Fruit fly (Drosophila melanogaster) whole organism, embryonic: ENCODE results near the gene CG11454.

Experiments
- Bgb ChIP-seq: fragments of 200-800 bp; sonication (Bioruptor generic); IDR thresholded peaks from 2 replicates; pipeline ENCODE4 v1.3.6; 2022; ENCODE audit warnings: missing biosample characterization, missing genetic modification characterization; ENCODE audit not compliant: partially characterized antibody
- Bteb2 ChIP-seq: fragments of 200-800 bp; sonication (Bioruptor generic); optimal IDR thresholded peaks from 2 replicates; lab custom pipeline; 2016; ENCODE audit warnings: missing biosample characterization, missing genetic modification characterization
- CG11456 ChIP-seq: fragments of 200-800 bp; sonication (Bioruptor generic); IDR thresholded peaks from 3 replicates; pipeline ENCODE4 v1.3.6; 2022; ENCODE audit warnings: missing biosample characterization, missing genetic modification characterization
- CG12104 ChIP-seq: fragments of 200-800 bp; sonication (Bioruptor generic); optimal IDR thresholded peaks from 3 replicates; lab custom pipeline; 2016; ENCODE audit warnings: missing biosample characterization, missing genetic modification characterization
- CG14667 ChIP-seq: fragments of 200-800 bp; sonication (Bioruptor generic); IDR thresholded peaks from 2 replicates; pipeline ENCODE4 v1.3.6; 2022; ENCODE audit warnings: missing biosample characterization, missing genetic modification characterization
- CG15073 ChIP-seq: fragments of 200-800 bp; sonication (Bioruptor generic); optimal IDR thresholded peaks from 2 replicates; lab custom pipeline; 2016; ENCODE audit warnings: missing biosample characterization, missing genetic modification characterization
- CG15514 ChIP-seq: fragments of 200-800 bp; sonication (Bioruptor generic); optimal IDR thresholded peaks from 3 replicates; lab custom pipeline; 2017; ENCODE audit warnings: missing biosample characterization, missing genetic modification characterization, mild to moderate bottlenecking, moderate library complexity, missing genetic modification reagents
- CG16815 ChIP-seq: fragments of 200-800 bp; sonication (Bioruptor generic); optimal IDR thresholded peaks from 3 replicates; lab custom pipeline; 2017; ENCODE audit warnings: missing biosample characterization, mild to moderate bottlenecking, missing genetic modification characterization
- CG18011 ChIP-seq: fragments of 200-800 bp; sonication (Bioruptor generic); optimal IDR thresholded peaks from 2 replicates; lab custom pipeline; 2017; ENCODE audit warnings: missing biosample characterization, missing genetic modification characterization, mild to moderate bottlenecking, moderate library complexity, missing genotype
- CG1832 ChIP-seq: fragments of 200-800 bp; sonication (Bioruptor generic); optimal IDR thresholded peaks from 2 replicates; lab custom pipeline; 2017; ENCODE audit warnings: missing biosample characterization, mild to moderate bottlenecking, missing genetic modification characterization, inconsistent platforms
- CG2199 ChIP-seq: fragments of 200-800 bp; sonication (Bioruptor generic); IDR thresholded peaks from 3 replicates; pipeline ENCODE4 v1.3.6; 2022; ENCODE audit warnings: missing biosample characterization, missing genetic modification characterization
- CG2712 ChIP-seq: fragments of 200-800 bp; optimal IDR thresholded peaks from 3 replicates; lab custom pipeline; 2019; ENCODE audit warnings: missing biosample characterization, mild to moderate bottlenecking, missing genetic modification characterization, moderate library complexity
- CG32767 ChIP-seq: fragments of 200-800 bp; sonication (Bioruptor generic); IDR thresholded peaks from 2 replicates; pipeline ENCODE4 v1.3.6; 2022; ENCODE audit warnings: missing biosample characterization, missing genetic modification characterization
- CG3281 ChIP-seq: fragments of 200-800 bp; sonication (Bioruptor generic); optimal IDR thresholded peaks from 3 replicates; lab custom pipeline; 2017; ENCODE audit warnings: missing biosample characterization, mild to moderate bottlenecking, missing genetic modification characterization
- CG3407 ChIP-seq: fragments of 200-800 bp; sonication (Bioruptor generic); optimal IDR thresholded peaks from 2 replicates; lab custom pipeline; 2018; ENCODE audit warnings: missing biosample characterization, mild to moderate bottlenecking, missing genetic modification characterization
- CG6689 ChIP-seq: fragments of 200-800 bp; sonication (Bioruptor generic); IDR thresholded peaks from 2 replicates; pipeline ENCODE4 v1.3.6; 2022; ENCODE audit warnings: missing biosample characterization, missing genetic modification characterization
- CG6765 ChIP-seq: fragments of 200-800 bp; sonication (Bioruptor generic); optimal IDR thresholded peaks from 3 replicates; lab custom pipeline; 2017; ENCODE audit warnings: missing biosample characterization, mild to moderate bottlenecking, missing genetic modification characterization
- CG6813 ChIP-seq: fragments of 200-800 bp; sonication (Bioruptor generic); optimal IDR thresholded peaks from 2 replicates; lab custom pipeline; 2017; ENCODE audit warnings: missing biosample characterization, missing genetic modification characterization, mild to moderate bottlenecking, moderate library complexity, missing genetic modification reagents
- CG7786 ChIP-seq: fragments of 200-800 bp; sonication (Bioruptor generic); optimal IDR thresholded peaks from 2 replicates; lab custom pipeline; 2016; ENCODE audit warnings: missing biosample characterization, missing genetic modification characterization
- CG7928 ChIP-seq: fragments of 200-800 bp; sonication (Bioruptor generic); optimal IDR thresholded peaks from 2 replicates; lab custom pipeline; 2017; ENCODE audit warnings: missing biosample characterization, mild to moderate bottlenecking, missing genetic modification characterization
- CG8281 ChIP-seq: fragments of 200-800 bp; sonication (Bioruptor generic); optimal IDR thresholded peaks from 2 replicates; lab custom pipeline; 2018; ENCODE audit warnings: missing biosample characterization, mild to moderate bottlenecking, missing genetic modification characterization, moderate library complexity
- CG8290 ChIP-seq, 3 experiments: fragments of 200-800 bp; sonication (Bioruptor generic); optimal IDR thresholded peaks; 2 replicates each; lab custom pipeline; 2016 to 2019; ENCODE audit warnings: missing biosample characterization in 3 of 3, missing genetic modification characterization in 3 of 3, mild to moderate bottlenecking in 2 of 3, moderate library complexity in 1 of 3
- CG9215 ChIP-seq: fragments of 200-800 bp; sonication (Bioruptor generic); IDR thresholded peaks from 2 replicates; pipeline ENCODE4 v1.3.6; 2022; ENCODE audit warnings: missing biosample characterization, missing genetic modification characterization
- CG9609 ChIP-seq: fragments of 200-800 bp; sonication (Bioruptor generic); optimal IDR thresholded peaks from 3 replicates; lab custom pipeline; 2016; ENCODE audit warnings: missing biosample characterization, missing genetic modification characterization
- Ets65A ChIP-seq: fragments of 200-800 bp; sonication (Bioruptor generic); peaks from one replicate; lab custom pipeline; 2016; ENCODE audit warnings: missing biosample characterization, missing genetic modification characterization
- Fer3 ChIP-seq: fragments of 200-800 bp; sonication (Bioruptor generic); optimal IDR thresholded peaks from 2 replicates; lab custom pipeline; 2018; ENCODE audit warnings: missing biosample characterization, mild to moderate bottlenecking, missing genetic modification characterization, moderate library complexity
- Hand ChIP-seq: fragments of 200-800 bp; sonication (Bioruptor generic); optimal IDR thresholded peaks from 2 replicates; lab custom pipeline; 2017; ENCODE audit warnings: mild to moderate bottlenecking, missing biosample characterization, missing genetic modification reagents, missing genetic modification characterization
- Lhr ChIP-seq: fragments of 200-800 bp; sonication (Bioruptor generic); optimal IDR thresholded peaks from 3 replicates; lab custom pipeline; 2017; ENCODE audit warnings: mild to moderate bottlenecking, missing biosample characterization, missing genetic modification reagents, missing genetic modification characterization
- Med ChIP-seq: fragments of 200-800 bp; sonication (Bioruptor generic); peaks from one replicate; lab custom pipeline; 2016; ENCODE audit warnings: missing biosample characterization, missing genetic modification characterization, mild to moderate bottlenecking, inconsistent platforms, moderate library complexity
- NC2β ChIP-seq: fragments of 200-800 bp; sonication (Bioruptor generic); optimal IDR thresholded peaks from 2 replicates; lab custom pipeline; 2016; ENCODE audit warnings: missing biosample characterization, missing genetic modification characterization
- Nf-YC ChIP-seq: fragments of 200-800 bp; optimal IDR thresholded peaks from 3 replicates; lab custom pipeline; 2019; ENCODE audit warnings: missing biosample characterization, mild to moderate bottlenecking, missing genetic modification characterization, moderate library complexity
- Scr ChIP-seq: fragments of 200-800 bp; sonication (Bioruptor generic); IDR thresholded peaks from 2 replicates; pipeline ENCODE4 v1.3.6; 2022; ENCODE audit warnings: missing biosample characterization, missing genetic modification characterization; ENCODE audit not compliant: partially characterized antibody
- Sox100B ChIP-seq: fragments of 200-800 bp; sonication (Bioruptor generic); optimal IDR thresholded peaks from 3 replicates; lab custom pipeline; 2018; ENCODE audit warnings: missing biosample characterization, mild to moderate bottlenecking, missing genetic modification characterization
- Stat92E ChIP-seq, 3 experiments: fragments of >200 bp in 2 of 3; fragments of 200-800 bp in 1 of 3; sonication (Bioruptor generic) in 1 of 3; optimal IDR thresholded peaks; 2 replicates each; lab custom pipeline; 2017 to 2019; ENCODE audit warnings: missing biosample characterization in 3 of 3, missing genetic modification characterization in 3 of 3, mild to moderate bottlenecking in 1 of 3, moderate library complexity in 1 of 3
- Xrp1 ChIP-seq: fragments of 200-800 bp; sonication (Bioruptor generic); IDR thresholded peaks from 2 replicates; pipeline ENCODE4 v1.3.6; 2022; ENCODE audit warnings: missing biosample characterization, missing genetic modification characterization
- ash1 ChIP-seq: fragments of 200-800 bp; sonication (Bioruptor generic); optimal IDR thresholded peaks from 2 replicates; lab custom pipeline; 2018; ENCODE audit warnings: missing biosample characterization, mild to moderate bottlenecking, missing genetic modification characterization
- caup ChIP-seq: fragments of 200-800 bp; sonication (Bioruptor generic); optimal IDR thresholded peaks from 3 replicates; lab custom pipeline; 2017; ENCODE audit warnings: missing biosample characterization, mild to moderate bottlenecking, missing genetic modification characterization, moderate library complexity; ENCODE audit not compliant: severe bottlenecking
- crol ChIP-seq: fragments of 200-800 bp; sonication (Bioruptor generic); IDR thresholded peaks from 2 replicates; pipeline ENCODE4 v1.3.6; 2022; ENCODE audit warnings: missing biosample characterization, missing genetic modification characterization
- dati ChIP-seq: fragments of 200-800 bp; sonication (Bioruptor generic); IDR thresholded peaks from 2 replicates; pipeline ENCODE4 v1.3.6; 2022; ENCODE audit warnings: missing biosample characterization, missing genetic modification characterization
- ewg ChIP-seq: fragments of 200-800 bp; sonication (Bioruptor generic); optimal IDR thresholded peaks from 3 replicates; lab custom pipeline; 2017; ENCODE audit warnings: mild to moderate bottlenecking, missing biosample characterization, missing genetic modification reagents, missing genetic modification characterization
- gce ChIP-seq: fragments of 200-800 bp; sonication (Bioruptor generic); IDR thresholded peaks from 3 replicates; pipeline ENCODE4 v1.3.6; 2022; ENCODE audit warnings: missing biosample characterization, missing genetic modification characterization
- gfzf ChIP-seq: fragments of 200-800 bp; sonication (Bioruptor generic); optimal IDR thresholded peaks from 2 replicates; lab custom pipeline; 2016; ENCODE audit warnings: missing biosample characterization, mild to moderate bottlenecking, missing genetic modification characterization, moderate library complexity
- gt ChIP-seq: fragments of 200-800 bp; sonication (Bioruptor generic); IDR thresholded peaks from 2 replicates; pipeline ENCODE4 v1.3.6; 2022; ENCODE audit warnings: missing biosample characterization, missing genetic modification characterization
- lab ChIP-seq: fragments of 200-800 bp; sonication (Bioruptor generic); optimal IDR thresholded peaks from 3 replicates; lab custom pipeline; 2017; ENCODE audit warnings: missing biosample characterization, missing genetic modification characterization, mild to moderate bottlenecking, moderate library complexity, missing genetic modification reagents
- lola ChIP-seq, 3 experiments: fragments of >200 bp in 2 of 3; fragments of 200-800 bp in 1 of 3; sonication (Bioruptor generic) in 1 of 3; optimal IDR thresholded peaks; 2 replicates each; lab custom pipeline; 2017 to 2019; ENCODE audit warnings: missing biosample characterization in 3 of 3, missing genetic modification characterization in 3 of 3, mild to moderate bottlenecking in 1 of 3, moderate library complexity in 1 of 3
- otp ChIP-seq: fragments of 200-800 bp; sonication (Bioruptor generic); IDR thresholded peaks from 3 replicates; pipeline ENCODE4, ENCODE4 v1.3.6; 2022; ENCODE audit warnings: missing biosample characterization, missing genetic modification characterization
- tx ChIP-seq: fragments of 200-800 bp; sonication (Bioruptor generic); optimal IDR thresholded peaks from 2 replicates; lab custom pipeline; 2016; ENCODE audit warnings: missing biosample characterization, missing genetic modification characterization
- unpg ChIP-seq: fragments of 200-800 bp; sonication (Bioruptor generic); optimal IDR thresholded peaks from 3 replicates; lab custom pipeline; 2018; ENCODE audit warnings: missing biosample characterization, mild to moderate bottlenecking, missing genetic modification characterization, moderate library complexity
- usp ChIP-seq: fragments of >200 bp; optimal IDR thresholded peaks from 2 replicates; lab custom pipeline; 2017; ENCODE audit warnings: missing biosample characterization, missing genetic modification characterization
- zfh2 ChIP-seq: fragments of 200-800 bp; sonication (Bioruptor generic); optimal IDR thresholded peaks from 2 replicates; lab custom pipeline; 2016; ENCODE audit warnings: missing biosample characterization, missing genetic modification characterization

Gene CG11454

dm6 chr2L:138063-138462 lies 5.1 kb upstream of the CG11454 start (continued):
- TF ChIP-seq dati (GFP tag; lab: Robert Waterston, UW) (no peak), gfzf (GFP tag; lab: Kevin White, UChicago) (no peak), CG7786 (GFP tag; lab: Kevin White, UChicago) (no peak), gt (no peak), Xrp1 (GFP tag; lab: Robert Waterston, UW) (0 out of 2 replicates have a peak, but pooled peaks have one; percentile 16), unpg (GFP tag; lab: Kevin White, UChicago) (no peak), Sox100B (GFP tag; lab: Kevin White, UChicago) (no peak), CG15514 (GFP tag; lab: Kevin White, UChicago) (no peak), CG3281 (GFP tag; lab: Kevin White, UChicago) (no peak), ash1 (GFP tag; lab: Kevin White, UChicago) (no peak), Bteb2 (GFP tag; lab: Kevin White, UChicago) (no peak), CG8281 (tag; lab: Kevin White, UChicago) (no peak), lab (GFP tag; lab: Kevin White, UChicago) (peak; percentile 22), CG11456 (GFP tag; lab: Robert Waterston, UW) (no peak), CG9609 (GFP tag; lab: Kevin White, UChicago) (no peak), gce (GFP tag; lab: Robert Waterston, UW) (no peak), zfh2 (GFP tag; lab: Kevin White, UChicago) (no peak), Fer3 (tag; lab: Kevin White, UChicago) (no peak), Med (GFP tag; lab: Kevin White, UChicago) (peak; percentile 59), CG12104 (GFP tag; lab: Kevin White, UChicago) (no peak), CG15073 (GFP tag; lab: Kevin White, UChicago) (no peak), Hand (no peak), usp (GFP tag; lab: Kevin White, UChicago) (no peak), CG1832 (GFP tag; lab: Kevin White, UChicago) (no peak), CG2712 (tag; lab: Kevin White, UChicago) (peak; percentile 10), Scr (GFP tag; lab: Robert Waterston, UW) (no peak), CG6765 (GFP tag; lab: Kevin White, UChicago) (no peak), lola (GFP tag; optimal IDR thresholded peaks at IDR 0.05; lab: Kevin White, UChicago) (no peak), Ets65A (GFP tag; lab: Kevin White, UChicago) (no peak), caup (GFP tag; lab: Kevin White, UChicago) (no peak), CG32767 (GFP tag; lab: Robert Waterston, UW) (no peak), CG9215 (no peak), tx (GFP tag; lab: Kevin White, UChicago) (no peak), Stat92E (GFP tag; optimal IDR thresholded peaks at IDR 0.05; lab: Kevin White, UChicago) (no peak), otp (GFP tag; lab: Robert Waterston, UW) (no peak), CG3407 (no peak), CG14667 (GFP tag; lab: Robert Waterston, UW) (no peak), CG6813 (GFP tag; lab: Kevin White, UChicago) (no peak), ewg (GFP tag; lab: Kevin White, UChicago) (no peak), CG7928 (GFP tag; lab: Kevin White, UChicago) (no peak), Bgb (GFP tag; lab: Robert Waterston, UW) (0 out of 2 replicates have a peak, but pooled peaks have one; percentile 23), CG2199 (GFP tag; lab: Robert Waterston, UW) (0 out of 3 replicates have a peak, but pooled peaks have one; percentile 34), CG6689 (no peak), CG16815 (GFP tag; lab: Kevin White, UChicago) (no peak), Nf-YC (no peak), crol (GFP tag; lab: Robert Waterston, UW) (no peak), Lhr (GFP tag; lab: Kevin White, UChicago) (no peak), NC2β (GFP tag; lab: Kevin White, UChicago) (no peak), CG8290 (GFP tag; optimal IDR thresholded peaks at IDR 0.05; lab: Kevin White, UChicago) (peak; percentile 45), CG8290 (tag; optimal IDR thresholded peaks at IDR 0.05; lab: Kevin White, UChicago) (peak in 1 of 2 experiments; percentile 45), CG18011 (GFP tag; lab: Kevin White, UChicago) (no peak)
